Worm (Caenorhabditis elegans): ENCODE results near the gene K11G9.5.

Gene K11G9.5

DNA sequence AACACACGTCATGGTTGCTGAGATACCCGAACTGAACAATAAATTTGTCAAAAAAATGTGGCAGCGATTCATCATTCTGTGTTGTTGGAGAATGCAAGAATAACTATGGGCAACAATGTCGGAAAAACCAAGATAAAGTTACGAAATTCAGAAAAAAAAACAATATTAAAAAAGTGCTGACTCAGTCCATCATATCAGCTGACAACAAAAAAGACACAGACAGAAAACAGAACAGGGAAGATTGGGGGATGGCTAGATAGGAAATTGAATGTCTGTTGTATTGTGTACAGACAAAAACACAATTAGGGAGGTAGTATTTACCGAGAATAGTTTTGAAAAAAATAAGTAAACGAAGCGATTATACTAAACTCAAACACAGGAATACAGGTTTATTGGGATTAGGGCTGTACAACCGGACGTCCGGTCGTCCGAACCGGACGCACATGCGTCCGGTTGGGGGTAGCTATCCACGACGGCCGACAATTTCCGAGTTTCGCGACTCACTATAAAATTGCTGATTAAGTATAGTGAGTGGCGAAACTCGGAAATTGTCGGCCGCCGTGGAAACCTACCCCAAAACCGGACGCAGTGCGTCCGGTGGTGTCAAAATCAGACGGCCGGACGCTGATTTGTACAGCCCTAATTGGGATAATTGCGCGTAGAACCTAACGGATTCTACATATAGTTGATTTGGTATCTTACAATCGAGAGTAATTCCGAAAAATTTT lies 30.6 kb downstream of the K11G9.5 start (continued):
- TF ChIP-seq arid-1 (GFP tag; conservative IDR thresholded peaks at IDR 0.05) (no peak), hlh-11 (tag; optimal IDR thresholded peaks at IDR 0.05) (peak; percentile 14)

ce11 chrV:6656451-6657115 lies 31.7 kb downstream of the K11G9.5 start, which contains the start of gene snb-1:
TSS of gene snb-1 (minus strand) at chrV:6656501.
- TF ChIP-seq daf-12 (tag; optimal IDR thresholded peaks at IDR 0.05) (no peak), lim-7 (GFP tag; IDR thresholded peaks at IDR 0.05) (no peak), ceh-82 (tag; optimal IDR thresholded peaks at IDR 0.05) (no peak), ctbp-1 (GFP tag; IDR thresholded peaks at IDR 0.05) (no peak), egl-43 (GFP tag; IDR thresholded peaks at IDR 0.05) (no peak), nhr-11 (tag; optimal IDR thresholded peaks at IDR 0.05) (peak; percentile 22), aly-2 (tag; optimal IDR thresholded peaks at IDR 0.05) (no peak), spr-1 (tag; optimal IDR thresholded peaks at IDR 0.05) (no peak), gei-8 (GFP tag; optimal IDR thresholded peaks at IDR 0.05) (no peak), daf-8 (GFP tag; IDR thresholded peaks at IDR 0.05) (no peak), saeg-2 (GFP tag; IDR thresholded peaks at IDR 0.05) (no peak), F10B5.3 (tag; optimal IDR thresholded peaks at IDR 0.05) (no peak), set-16 (GFP tag; IDR thresholded peaks at IDR 0.05) (no peak), ceh-20 (GFP tag; IDR thresholded peaks at IDR 0.05) (no peak), T26A8.4 (GFP tag; IDR thresholded peaks at IDR 0.05) (no peak), mxl-3 (GFP tag; optimal IDR thresholded peaks at IDR 0.05) (peak; percentile 24), nhr-41 (GFP tag; IDR thresholded peaks at IDR 0.05) (no peak), nhr-10 (tag; optimal IDR thresholded peaks at IDR 0.05) (no peak), Y5F2A.4 (GFP tag; optimal IDR thresholded peaks at IDR 0.05) (no peak), nhr-25 (tag; optimal IDR thresholded peaks at IDR 0.05; ENCODE audit: borderline replicate concordance, insufficient read depth) (peak; percentile 74), duxl-1 (tag; optimal IDR thresholded peaks at IDR 0.05; ENCODE audit: poor library complexity) (no peak), lin-39 (tag; optimal IDR thresholded peaks at IDR 0.05) (no peak), vab-7 (GFP tag; IDR thresholded peaks at IDR 0.05) (no peak), daf-19 (GFP tag; conservative IDR thresholded peaks at IDR 0.05) (no peak), nhr-102 (tag; optimal IDR thresholded peaks at IDR 0.05) (peak; percentile 5), cey-2 (tag; optimal IDR thresholded peaks at IDR 0.05; ENCODE audit: borderline replicate concordance, insufficient read depth) (no peak), dmd-9 (GFP tag; IDR thresholded peaks at IDR 0.05) (no peak), Y75B8A.6 (GFP tag; IDR thresholded peaks at IDR 0.05) (no peak), ZK337.2 (GFP tag; IDR thresholded peaks at IDR 0.05) (no peak), nhr-42 (GFP tag; IDR thresholded peaks at IDR 0.05) (no peak), ama-1 (optimal IDR thresholded peaks at IDR 0.05) (peak; percentile 40), arid-1 (GFP tag; conservative IDR thresholded peaks at IDR 0.05) (no peak), lin-13 (GFP tag; optimal IDR thresholded peaks at IDR 0.05) (peak; percentile 69), skn-1 (tag; optimal IDR thresholded peaks at IDR 0.05) (no peak), mxl-2 (GFP tag; conservative IDR thresholded peaks at IDR 0.05) (no peak), pqm-1 (tag; optimal IDR thresholded peaks at IDR 0.05) (no peak), R02D3.7 (tag; optimal IDR thresholded peaks at IDR 0.05) (no peak), zag-1 (tag; optimal IDR thresholded peaks at IDR 0.05) (no peak), ztf-11 (tag; optimal IDR thresholded peaks at IDR 0.05) (no peak), F26F4.8 (GFP tag; conservative IDR thresholded peaks at IDR 0.05) (no peak), egl-27 (tag; optimal IDR thresholded peaks at IDR 0.05) (no peak), Y48G9A.11 (GFP tag; IDR thresholded peaks at IDR 0.05) (no peak), daf-16 (GFP tag; optimal IDR thresholded peaks at IDR 0.05) (no peak), daf-16 (tag; optimal IDR thresholded peaks at IDR 0.05) (peak; percentile 44), zfp-2 (tag; optimal IDR thresholded peaks at IDR 0.05) (no peak), spr-3 (GFP tag; optimal IDR thresholded peaks at IDR 0.05) (no peak), snpc-4 (tag; optimal IDR thresholded peaks at IDR 0.05) (no peak)

All from whole organism, L4 larva.